Worm (Caenorhabditis elegans) whole organism, early embryonic: ENCODE data around the gene B0554.4.

Source experiments
- ama-1 ChIP-seq: fragments of 150-350 bp; optimal IDR thresholded peaks from 2 replicates; lab custom pipeline; 2014
- flt-1 ChIP-seq: fragments of 200-800 bp; sonication (Bioruptor generic); IDR thresholded peaks from 2 replicates; pipeline ENCODE4 v1.3.6; 2022; ENCODE audit warnings: missing genetic modification characterization, missing compliant biosample characterization
- hmbx-1 ChIP-seq: sonication (generic microtip); optimal IDR thresholded peaks from 2 replicates; lab custom pipeline; 2016; ENCODE audit warnings: mild to moderate bottlenecking, missing genetic modification characterization, missing compliant biosample characterization
- hnd-1 ChIP-seq: sonication (generic microtip); optimal IDR thresholded peaks from 2 replicates; lab custom pipeline; 2016; ENCODE audit warnings: missing genetic modification characterization, missing compliant biosample characterization
- pes-1 ChIP-seq: fragments of 200-800 bp; sonication (Bioruptor generic); IDR thresholded peaks from 2 replicates; pipeline ENCODE4 v1.3.6; 2022; ENCODE audit warnings: missing genetic modification reagents, missing genetic modification characterization, missing compliant biosample characterization
- tbx-11 ChIP-seq: fragments of 200-800 bp; sonication (Bioruptor generic); IDR thresholded peaks from 2 replicates; pipeline ENCODE4 v1.3.6; 2022; ENCODE audit warnings: missing genetic modification characterization, missing compliant biosample characterization
- tra-4 ChIP-seq: sonication (generic microtip); optimal IDR thresholded peaks from 2 replicates; lab custom pipeline; 2017; ENCODE audit warnings: missing genetic modification characterization, missing compliant biosample characterization

DNA sequence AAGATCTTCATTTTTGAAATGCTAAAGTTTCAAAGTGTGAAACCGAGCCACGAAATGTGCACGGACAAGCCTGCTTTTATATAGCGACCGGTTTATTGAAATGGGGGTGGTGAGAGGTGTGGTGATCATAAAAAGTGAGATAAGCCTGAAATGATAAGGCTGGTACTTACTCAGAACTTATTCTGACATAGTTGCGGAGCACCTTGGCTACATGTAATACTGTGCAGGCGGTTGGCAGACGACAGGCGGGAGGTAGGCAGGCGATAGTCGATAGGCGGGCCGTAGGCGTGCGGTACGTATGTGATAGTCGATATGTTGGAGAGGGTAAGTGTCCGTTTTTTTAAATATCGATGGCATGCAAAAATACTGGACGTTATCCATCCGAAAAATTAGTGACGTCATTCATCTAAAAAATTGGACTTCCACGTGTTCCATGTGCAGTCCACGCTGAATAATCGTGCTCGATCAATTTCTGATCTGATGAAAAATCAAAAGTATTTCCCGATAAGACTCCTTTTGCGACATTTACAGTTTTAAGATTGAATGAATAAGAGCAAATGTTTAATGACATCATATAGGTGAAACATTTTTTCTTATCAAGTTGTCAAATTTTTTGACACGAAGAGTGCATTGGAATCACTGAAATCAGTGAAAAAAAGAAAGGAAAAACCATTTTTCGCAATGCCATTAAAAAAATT, 11.1 kb upstream of the B0554.4 start, which contains the start of gene irg-8:
- TF ChIP-seq ama-1 (no peak), tra-4 (tag; lab: Kevin White, UChicago) (no peak), hmbx-1 (tag; lab: Kevin White, UChicago) (no peak), flt-1 (no peak), pes-1 (GFP tag; lab: Robert Waterston, UW) (no peak), tbx-11 (GFP tag; lab: Robert Waterston, UW) (no peak), hnd-1 (tag; lab: Kevin White, UChicago) (no peak)
